Worm (Caenorhabditis elegans) whole organism, dauer: ENCODE results near the gene arl-5.

Experiments used
- unc-62 ChIP-seq: sonication (generic microtip); optimal IDR thresholded peaks from 2 replicates; lab custom pipeline; 2017; ENCODE audit warnings: missing biosample characterization, missing genetic modification reagents, missing genetic modification characterization

Gene arl-5

DNA sequence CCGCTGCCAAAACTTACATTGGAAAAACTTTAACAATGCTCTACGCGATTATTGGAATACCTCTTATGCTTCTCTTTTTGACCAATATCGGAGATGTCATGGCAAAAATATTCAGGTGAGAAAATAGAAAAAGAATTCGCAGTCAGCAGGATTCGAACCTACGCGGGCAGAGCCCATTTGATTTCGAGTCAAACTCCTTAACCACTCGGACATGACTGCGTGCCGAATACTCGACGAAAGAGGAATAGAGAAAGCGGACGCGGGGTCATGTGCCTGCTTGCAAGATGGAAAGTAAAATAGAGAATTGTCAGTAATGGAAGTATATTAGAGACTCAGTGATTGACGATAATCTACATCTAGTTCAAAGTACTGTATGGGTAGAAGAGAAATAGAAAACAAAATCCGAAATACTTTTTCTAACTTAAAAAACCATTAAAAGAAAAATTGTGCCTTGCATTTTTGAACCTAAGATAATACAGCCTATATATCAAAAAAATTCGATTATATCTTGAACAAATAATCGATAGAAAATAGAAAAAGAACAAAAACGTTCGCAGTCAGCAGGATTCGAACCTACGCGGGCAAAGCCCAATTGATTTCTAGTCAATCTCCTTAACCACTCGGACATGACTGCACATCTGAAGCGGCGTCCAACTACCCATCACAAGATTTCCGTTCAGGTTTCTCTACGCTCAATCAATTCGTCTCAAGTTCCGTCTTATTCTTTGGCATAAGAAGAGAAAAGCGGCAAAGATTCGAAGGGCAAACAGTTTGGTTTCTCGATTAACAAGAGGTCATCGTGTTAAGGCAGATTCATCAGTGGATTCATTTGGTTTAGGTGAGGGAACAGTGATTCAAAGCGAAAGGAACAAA is 38.7 kb downstream of the arl-5 start:
- TF ChIP-seq unc-62 (GFP tag; lab: Kevin White, UChicago) = no peak

DNA sequence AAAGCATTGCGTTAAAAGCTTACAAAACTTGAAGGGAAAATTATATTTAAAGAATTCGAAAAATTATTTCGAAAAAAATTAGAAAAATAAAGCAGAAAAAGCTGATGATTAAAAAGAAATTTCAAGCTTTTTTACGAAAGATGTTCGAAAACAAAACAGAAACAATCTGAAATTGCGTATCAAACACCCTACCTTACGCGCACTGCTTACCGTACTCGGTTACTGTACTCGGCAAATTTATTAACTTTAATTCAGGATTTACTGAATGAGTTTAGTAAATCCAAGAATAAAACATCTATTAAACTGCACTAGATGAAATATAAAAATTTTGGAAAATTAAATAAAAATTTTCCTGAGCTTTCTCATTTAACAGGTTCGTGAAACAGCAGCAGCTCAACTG is 39.4 kb downstream of the arl-5 start:
- TF ChIP-seq unc-62 (GFP tag; lab: Kevin White, UChicago) = no peak

DNA sequence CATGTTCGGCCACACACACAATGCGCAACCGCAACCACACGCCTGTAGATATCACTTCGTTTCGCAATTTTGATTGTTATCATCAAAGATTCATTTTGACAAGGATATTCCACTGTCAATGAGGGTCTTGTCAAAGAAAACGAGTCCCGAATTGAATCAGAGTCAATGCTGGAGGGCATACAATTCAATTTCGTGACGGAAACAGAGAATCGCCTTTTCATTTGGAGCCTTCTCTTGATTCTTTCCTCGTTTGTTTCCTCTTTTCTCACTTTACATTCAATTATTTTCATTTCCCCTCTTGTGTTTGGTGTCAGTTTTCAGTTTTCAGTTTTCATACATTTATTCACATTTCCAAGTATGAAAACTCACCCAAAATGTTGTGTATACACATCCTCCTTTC is 44.3 kb downstream of the arl-5 start:
- no peak for TF ChIP-seq unc-62 (GFP tag; lab: Kevin White, UChicago)

DNA sequence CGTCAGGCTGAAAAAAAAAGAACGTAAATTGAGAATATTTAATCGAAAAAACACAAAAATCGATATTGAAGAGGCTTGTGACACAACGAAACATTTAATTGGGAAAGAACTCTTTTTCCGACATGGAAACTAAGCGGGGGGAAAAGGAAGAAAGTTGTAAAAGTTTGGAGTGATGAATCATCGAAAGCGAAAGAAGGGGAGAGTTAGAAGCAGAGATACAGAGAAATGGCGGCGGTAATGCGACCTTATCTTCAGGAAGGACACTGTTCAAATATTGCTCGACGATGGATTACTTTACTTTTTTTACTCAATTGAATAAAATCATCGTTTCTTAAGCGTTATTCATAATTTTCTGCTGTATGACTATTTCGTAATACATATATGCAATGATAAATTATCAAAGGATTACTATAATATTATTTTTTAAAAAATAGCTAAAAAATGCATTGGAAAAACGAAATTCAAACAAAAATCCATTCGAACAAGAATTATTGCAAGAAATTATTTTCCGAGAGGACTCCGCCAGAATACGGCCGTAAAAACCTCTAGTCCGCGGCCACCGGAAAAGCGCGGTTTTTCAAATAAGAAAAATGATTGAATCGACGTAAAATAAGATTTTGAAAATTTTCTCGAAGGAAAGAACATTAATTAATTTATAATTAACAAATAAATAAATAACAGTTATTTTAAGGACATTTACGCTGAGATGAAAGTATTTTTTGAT is 44.9 kb downstream of the arl-5 start, which contains the start of gene dhhc-4:
dhhc-4 (minus strand) TSS at position 13 of the 724 bp plus-strand sequence.
- TF ChIP-seq unc-62 (GFP tag; lab: Kevin White, UChicago) = no peak

DNA sequence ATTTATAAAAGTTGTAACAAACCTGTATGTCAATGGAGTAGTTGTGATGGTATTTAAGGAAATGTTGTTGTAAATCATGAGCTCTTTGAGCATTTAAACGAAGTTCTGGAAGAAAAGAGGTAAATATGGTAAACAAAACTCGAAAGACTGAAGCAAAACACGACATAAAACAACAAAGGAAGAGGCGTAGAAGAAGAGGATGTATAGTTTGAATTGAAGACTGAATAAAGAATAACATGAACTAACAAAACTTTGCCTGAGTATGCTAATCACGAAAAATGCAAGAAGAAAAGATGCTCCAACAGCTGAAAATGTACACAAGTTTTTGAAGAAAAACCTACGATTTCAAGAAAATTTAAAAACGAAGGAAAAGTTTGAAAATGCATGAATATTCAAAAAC is 48.0 kb downstream of the arl-5 start, which contains the start of gene ZK757.1:
ZK757.1 (minus strand) TSS at position 101 of the 400 bp plus-strand sequence.
- no peak for TF ChIP-seq unc-62 (GFP tag; lab: Kevin White, UChicago)
